Worm (Caenorhabditis elegans) whole organism, L4 larva: ENCODE results near the gene Y48A6C.4.
"Not testable (repeated sequence)": the region's sequence is repeated elsewhere in the genome, so short reads cannot be mapped to it uniquely, and the experiment has no call there.

Source experiments
- F10B5.3 ChIP-seq: sonication (generic microtip); optimal IDR thresholded peaks from 2 replicates; lab custom pipeline; 2016; ENCODE audit warnings: mild to moderate bottlenecking, missing genetic modification characterization, missing compliant biosample characterization
- F37D6.2 ChIP-seq: sonication (generic microtip); optimal IDR thresholded peaks from 2 replicates; lab custom pipeline; 2016; ENCODE audit warnings: mild to moderate bottlenecking, missing genetic modification characterization, missing compliant biosample characterization
- R02D3.7 ChIP-seq: fragments of 150-350 bp; sonication (generic microtip); optimal IDR thresholded peaks from 3 replicates; lab custom pipeline; 2014; ENCODE audit warnings: missing biosample characterization, missing genetic modification characterization
- Y48G9A.11 ChIP-seq: fragments of 200-800 bp; sonication (Bioruptor generic); IDR thresholded peaks from 2 replicates; pipeline ENCODE4 v1.3.6; 2022; ENCODE audit warnings: missing genetic modification reagents, missing genetic modification characterization, missing compliant biosample characterization
- Y5F2A.4 ChIP-seq: fragments of 200-800 bp; sonication (Bioruptor generic); optimal IDR thresholded peaks from 2 replicates; lab custom pipeline; 2018; ENCODE audit warnings: mild to moderate bottlenecking, missing genetic modification characterization, missing compliant biosample characterization
- Y75B8A.6 ChIP-seq: fragments of 200-800 bp; sonication (Bioruptor generic); IDR thresholded peaks from 2 replicates; pipeline ENCODE4 v1.3.6; 2022; ENCODE audit warnings: missing genetic modification reagents, missing genetic modification characterization, missing compliant biosample characterization
- aha-1 ChIP-seq: fragments of 150-350 bp; peaks from one replicate; lab custom pipeline; 2014; ENCODE audit warnings: missing biosample characterization, missing genetic modification characterization
- aly-2 ChIP-seq: sonication (generic microtip); optimal IDR thresholded peaks from 2 replicates; lab custom pipeline; 2018; ENCODE audit warnings: missing biosample characterization, missing genetic modification characterization
- ama-1 ChIP-seq: fragments of 150-350 bp; optimal IDR thresholded peaks from 2 replicates; lab custom pipeline; 2014; ENCODE audit warnings: inconsistent platforms, mixed read lengths
- arid-1 ChIP-seq: fragments of 200-800 bp; sonication (Bioruptor generic); conservative IDR thresholded peaks from 2 replicates; pipeline ENCODE4 v1.3.6; 2022; ENCODE audit warnings: missing genetic modification reagents, missing genetic modification characterization, missing compliant biosample characterization
- ceh-28 ChIP-seq: fragments of 150-350 bp; optimal IDR thresholded peaks from 2 replicates; lab custom pipeline; 2014; ENCODE audit warnings: missing biosample characterization, missing genetic modification reagents, missing genetic modification characterization
- ceh-44 ChIP-seq: fragments of 200-800 bp; sonication (Bioruptor generic); IDR thresholded peaks from 2 replicates; pipeline ENCODE4 v1.3.6; 2022; ENCODE audit warnings: missing genetic modification reagents, missing genetic modification characterization, missing compliant biosample characterization
- ceh-82 ChIP-seq: sonication (generic microtip); optimal IDR thresholded peaks from 2 replicates; lab custom pipeline; 2017; ENCODE audit warnings: missing biosample characterization, missing genetic modification characterization
- daf-16 ChIP-seq, 3 experiments: sonication (generic microtip); optimal IDR thresholded peaks; 2 replicates each; lab custom pipeline; 2016 to 2017; ENCODE audit warnings: missing genetic modification characterization in 3 of 3, missing genetic modification reagents in 3 of 3, mild to moderate bottlenecking in 2 of 3, missing compliant biosample characterization in 2 of 3, missing biosample characterization in 1 of 3, moderate library complexity in 1 of 3
- dve-1 ChIP-seq: sonication (generic microtip); optimal IDR thresholded peaks from 2 replicates; lab custom pipeline; 2017; ENCODE audit warnings: antibody characterized with exemption, mild to moderate bottlenecking, missing genetic modification characterization, missing compliant biosample characterization; ENCODE audit not compliant: insufficient read depth
- egl-27 ChIP-seq: sonication (generic microtip); optimal IDR thresholded peaks from 3 replicates; lab custom pipeline; 2017; ENCODE audit warnings: missing biosample characterization, missing genetic modification reagents, missing genetic modification characterization
- hmg-1.1 ChIP-seq: fragments of 200-800 bp; sonication (Bioruptor generic); IDR thresholded peaks from 2 replicates; pipeline ENCODE4 v1.3.6; 2022; ENCODE audit warnings: missing genetic modification reagents, missing genetic modification characterization, missing compliant biosample characterization
- lim-7 ChIP-seq: fragments of 200-800 bp; sonication (Bioruptor generic); IDR thresholded peaks from 2 replicates; pipeline ENCODE4 v1.3.6; 2022; ENCODE audit warnings: missing genetic modification characterization, missing compliant biosample characterization
- lin-13 ChIP-seq: fragments of 150-350 bp; optimal IDR thresholded peaks from 2 replicates; lab custom pipeline; 2014; ENCODE audit warnings: missing biosample characterization, missing genetic modification reagents, missing genetic modification characterization
- lin-29 ChIP-seq: fragments of 200-800 bp; sonication (Bioruptor generic); IDR thresholded peaks from 2 replicates; pipeline ENCODE4 v1.3.6; 2022; ENCODE audit warnings: missing genetic modification reagents, missing genetic modification characterization, missing compliant biosample characterization
- lin-38 ChIP-seq: fragments of 200-800 bp; sonication (Bioruptor generic); IDR thresholded peaks from 2 replicates; pipeline ENCODE4 v1.3.6; 2022; ENCODE audit warnings: missing genetic modification reagents, missing genetic modification characterization, missing compliant biosample characterization
- lin-39 ChIP-seq: fragments of 150-350 bp; optimal IDR thresholded peaks from 2 replicates; lab custom pipeline; 2014; ENCODE audit warnings: missing biosample characterization, missing genetic modification reagents, missing genetic modification characterization
- lsy-2 ChIP-seq, 2 experiments: fragments of 150-350 bp in 1 of 2; sonication (generic microtip) in 1 of 2; optimal IDR thresholded peaks; 2 replicates each; lab custom pipeline; 2014 to 2017; ENCODE audit warnings: missing biosample characterization in 2 of 2, missing genetic modification characterization in 2 of 2
- madf-5 ChIP-seq, 2 experiments: fragments of 200-800 bp; sonication (Bioruptor generic); IDR thresholded peaks; 2 replicates each; pipeline ENCODE4 v1.3.6; 2022; ENCODE audit warnings: missing compliant biosample characterization in 2 of 2, missing genetic modification characterization in 2 of 2
- madf-9 ChIP-seq: fragments of 200-800 bp; sonication (Bioruptor generic); conservative IDR thresholded peaks from 2 replicates; pipeline ENCODE4 v1.3.6; 2022; ENCODE audit warnings: missing genetic modification reagents, missing genetic modification characterization, missing compliant biosample characterization
- mdl-1 ChIP-seq, 2 experiments: fragments of 150-350 bp in 1 of 2; sonication (generic microtip) in 1 of 2; optimal IDR thresholded peaks; 2 replicates each; lab custom pipeline; 2014 to 2017; ENCODE audit warnings: missing biosample characterization in 2 of 2, missing genetic modification characterization in 2 of 2
- mep-1 ChIP-seq: fragments of 150-350 bp; sonication (generic microtip); optimal IDR thresholded peaks from 3 replicates; lab custom pipeline; 2014; ENCODE audit warnings: missing biosample characterization, missing genetic modification characterization
- mes-2 ChIP-seq: sonication (generic microtip); optimal IDR thresholded peaks from 2 replicates; lab custom pipeline; 2016; ENCODE audit warnings: missing genotype, mild to moderate bottlenecking, missing genetic modification characterization, missing compliant biosample characterization; ENCODE audit not compliant: poor library complexity, severe bottlenecking
- nhr-237 ChIP-seq: sonication (generic microtip); optimal IDR thresholded peaks from 2 replicates; lab custom pipeline; 2017; ENCODE audit warnings: missing biosample characterization, missing genetic modification characterization
- nhr-25 ChIP-seq: sonication (generic microtip); optimal IDR thresholded peaks from 2 replicates; lab custom pipeline; 2017; ENCODE audit warnings: missing genetic modification characterization, mild to moderate bottlenecking, missing compliant biosample characterization, antibody characterized with exemption, moderate library complexity, borderline replicate concordance; ENCODE audit not compliant: insufficient read depth
- nhr-28 ChIP-seq: fragments of 150-350 bp; optimal IDR thresholded peaks from 2 replicates; lab custom pipeline; 2014; ENCODE audit warnings: missing biosample characterization, missing genetic modification characterization
- nhr-6 ChIP-seq: fragments of 150-350 bp; optimal IDR thresholded peaks from 2 replicates; lab custom pipeline; 2014; ENCODE audit warnings: missing biosample characterization, missing genetic modification characterization
- pha-4 ChIP-seq, 2 experiments: fragments of 150-350 bp in 1 of 2; fragments of 200-800 bp in 1 of 2; sonication (Bioruptor generic) in 1 of 2; IDR thresholded peaks in 1 of 2; optimal IDR thresholded peaks in 1 of 2; 2 replicates each; pipeline versions ENCODE4 v1.3.6 to Lab custom; 2014 to 2022; ENCODE audit warnings: missing genetic modification characterization in 2 of 2, missing genetic modification reagents in 2 of 2, missing biosample characterization in 1 of 2, missing compliant biosample characterization in 1 of 2
- pqm-1 ChIP-seq: sonication (generic microtip); optimal IDR thresholded peaks from 2 replicates; lab custom pipeline; 2017; ENCODE audit warnings: missing biosample characterization, missing genetic modification characterization
- saeg-2 ChIP-seq: fragments of 200-800 bp; sonication (Bioruptor generic); IDR thresholded peaks from 2 replicates; pipeline ENCODE4 v1.3.6; 2022; ENCODE audit warnings: missing genetic modification reagents, missing genetic modification characterization, missing compliant biosample characterization
- set-16 ChIP-seq: fragments of 200-800 bp; sonication (Bioruptor generic); IDR thresholded peaks from 2 replicates; pipeline ENCODE4 v1.3.6; 2022; ENCODE audit warnings: missing genetic modification reagents, missing genetic modification characterization, missing compliant biosample characterization
- snpc-4 ChIP-seq: fragments of 150-350 bp; optimal IDR thresholded peaks from 2 replicates; lab custom pipeline; 2014; ENCODE audit warnings: missing biosample characterization, missing genetic modification characterization
- spr-1 ChIP-seq: sonication (generic microtip); optimal IDR thresholded peaks from 2 replicates; lab custom pipeline; 2016; ENCODE audit warnings: mild to moderate bottlenecking, missing genetic modification characterization, missing compliant biosample characterization
- tag-97 ChIP-seq: fragments of 200-800 bp; sonication (Bioruptor generic); IDR thresholded peaks from 2 replicates; pipeline ENCODE4 v1.3.6; 2022; ENCODE audit warnings: missing genetic modification characterization, missing compliant biosample characterization
- vab-7 ChIP-seq: fragments of 200-800 bp; sonication (Bioruptor generic); IDR thresholded peaks from 2 replicates; pipeline ENCODE4 v1.3.6; 2022; ENCODE audit warnings: missing genetic modification reagents, missing genetic modification characterization, missing compliant biosample characterization
- zfp-3 ChIP-seq: fragments of 200-800 bp; sonication (Bioruptor generic); conservative IDR thresholded peaks from 2 replicates; pipeline ENCODE4 v1.3.6; 2022; ENCODE audit warnings: missing genetic modification reagents, missing genetic modification characterization, missing compliant biosample characterization
- zip-2 ChIP-seq: fragments of 150-350 bp; optimal IDR thresholded peaks from 2 replicates; lab custom pipeline; 2014; ENCODE audit warnings: missing biosample characterization, missing genetic modification characterization

Gene Y48A6C.4

DNA sequence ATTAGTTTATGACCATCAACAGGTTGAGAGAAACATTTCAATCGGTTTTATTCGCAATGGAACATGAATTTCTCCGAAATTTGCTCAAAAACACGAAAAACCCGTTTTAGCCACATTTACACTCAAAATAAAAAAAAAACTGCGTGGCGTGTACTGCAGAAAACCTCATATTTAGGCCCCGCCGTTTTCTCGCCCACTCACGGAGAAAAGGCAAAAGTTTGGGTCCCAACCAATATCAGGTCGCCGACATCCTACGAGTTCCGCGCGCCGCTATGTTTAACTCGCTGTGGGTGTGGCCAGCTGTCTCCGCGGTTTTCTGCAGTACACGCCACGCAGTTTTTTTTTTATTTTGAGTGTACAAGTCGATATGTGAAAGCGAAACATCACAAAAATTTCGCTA lies 4.2 kb downstream of the Y48A6C.4 start:
- TF ChIP-seq pqm-1 = no peak
- TF ChIP-seq F37D6.2 = no peak
- TF ChIP-seq Y75B8A.6 (GFP tag; lab: Robert Waterston, UW) = no peak
- 0 out of 2 replicates have a peak, but pooled peaks have one; percentile 19 for TF ChIP-seq vab-7 (GFP tag; lab: Robert Waterston, UW)
- TF ChIP-seq set-16 (GFP tag; lab: Robert Waterston, UW) = 0 out of 2 replicates have a peak, but pooled peaks have one; percentile 15
- TF ChIP-seq spr-1 = no peak
- no peak for TF ChIP-seq snpc-4 (tag; lab: Kevin White, UChicago)
- TF ChIP-seq zfp-3 (GFP tag; lab: Robert Waterston, UW) = no peak
- no peak for TF ChIP-seq mep-1
- no peak for TF ChIP-seq nhr-25
- TF ChIP-seq lin-39 (tag; lab: Kevin White, UChicago) = no peak
- 0 out of 2 replicates have a peak, but pooled peaks have one; percentile 18 for TF ChIP-seq Y48G9A.11
- TF ChIP-seq arid-1 = no peak
- peak; percentile 49 for TF ChIP-seq lin-38 (GFP tag; lab: Robert Waterston, UW)
- TF ChIP-seq R02D3.7 = no peak

DNA sequence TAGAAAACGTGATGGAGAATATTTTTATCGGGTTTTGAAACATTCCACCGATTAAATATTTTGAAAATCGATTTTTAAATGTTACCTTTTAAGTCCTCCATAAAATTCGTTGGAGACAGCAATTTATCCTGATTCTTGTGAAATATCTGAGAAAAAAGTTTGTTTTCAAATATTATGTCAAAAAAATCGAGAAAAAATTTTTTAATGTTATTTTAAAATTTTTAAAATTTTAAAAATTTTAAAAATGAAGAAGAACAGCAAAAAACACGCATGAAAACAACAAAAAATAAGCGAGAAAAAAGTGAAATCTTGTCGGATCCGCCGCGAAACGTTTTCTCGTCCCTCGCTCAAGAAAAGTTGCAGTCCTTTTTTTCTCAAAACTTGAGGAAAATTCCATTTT lies 7.9 kb downstream of the Y48A6C.4 start, which contains the start of gene Y48A6C.8:
TSS of gene Y48A6C.8 (minus strand) at position 101 of the 400 bp plus-strand sequence.
- TF ChIP-seq ama-1 (lab: Kevin White, UChicago) (no peak), Y5F2A.4 (no peak), daf-16 (GFP tag; optimal IDR thresholded peaks at IDR 0.05; lab: Kevin White, UChicago) (no peak), daf-16 (tag; optimal IDR thresholded peaks at IDR 0.05; lab: Kevin White, UChicago) (no peak), lin-29 (GFP tag; lab: Robert Waterston, UW) (no peak), lin-13 (GFP tag; lab: Kevin White, UChicago) (no peak), aly-2 (tag; lab: Kevin White, UChicago) (no peak), nhr-25 (no peak), mes-2 (tag; lab: Kevin White, UChicago) (no peak), saeg-2 (no peak), egl-27 (no peak), tag-97 (GFP tag; lab: Robert Waterston, UW) (no peak), nhr-237 (tag; lab: Kevin White, UChicago) (no peak), lin-38 (GFP tag; lab: Robert Waterston, UW) (no peak)

DNA sequence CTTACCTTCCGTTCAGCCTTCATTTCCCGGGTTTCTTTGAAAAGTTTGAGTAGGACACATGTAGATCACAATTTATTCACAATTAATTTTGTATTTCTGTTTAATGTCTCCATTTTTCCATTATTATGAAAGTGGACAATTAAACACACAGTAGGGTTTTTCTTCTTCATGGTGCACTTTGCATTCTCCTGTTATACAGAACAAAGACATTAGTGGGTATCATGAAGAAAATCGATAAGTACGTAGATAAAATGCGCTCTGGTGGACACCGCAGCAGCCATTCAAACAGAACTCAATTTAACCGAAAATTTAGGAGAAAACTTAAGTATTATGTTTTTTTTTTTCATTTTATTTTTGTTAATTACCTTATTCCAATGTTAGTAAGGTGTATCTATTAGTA lies 9.8 kb downstream of the Y48A6C.4 start:
- TF ChIP-seq lim-7 = no peak
- TF ChIP-seq lin-39 (tag; lab: Kevin White, UChicago) = no peak
- no peak for TF ChIP-seq nhr-237 (tag; lab: Kevin White, UChicago)
- no peak for TF ChIP-seq madf-9 (GFP tag; lab: Robert Waterston, UW)
- peak; percentile 0 for TF ChIP-seq ceh-28 (tag; lab: Kevin White, UChicago)
- peak; percentile 61 for TF ChIP-seq aha-1

ce11 chrIII:11131475-11131874 lies 11.9 kb downstream of the Y48A6C.4 start, which contains the start of gene pha-1:
Gene pha-1, plus strand, starts transcription at chrIII:11131775.
- not testable (repeated sequence) for TF ChIP-seq F37D6.2; lin-38 (GFP tag; lab: Robert Waterston, UW); daf-16 (GFP tag; optimal IDR thresholded peaks at IDR 0.05; lab: Kevin White, UChicago); daf-16 (tag; optimal IDR thresholded peaks at IDR 0.05; lab: Kevin White, UChicago)
- TF ChIP-seq, all 104 proteins: peak for 0; not testable (repeated sequence) for 104

DNA sequence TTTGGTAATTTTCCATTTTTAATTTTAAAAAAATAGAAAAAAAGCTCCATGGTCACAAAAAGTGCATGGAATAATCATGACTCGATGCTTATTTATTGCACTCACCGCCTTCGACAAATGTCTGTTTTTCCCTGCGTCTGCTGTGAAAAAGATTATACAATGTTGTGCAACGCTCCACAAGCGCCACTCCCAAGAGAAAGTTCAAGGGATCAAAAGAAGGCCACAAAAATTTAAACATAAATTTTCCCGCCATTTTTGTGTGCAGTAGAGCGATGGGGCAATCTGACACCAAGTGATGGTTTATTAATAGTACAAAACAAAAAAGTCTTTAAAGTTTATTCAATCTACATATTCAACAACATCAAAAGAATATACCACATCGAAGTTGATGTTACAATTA lies 19.3 kb downstream of the Y48A6C.4 start, which contains the start of gene fbxa-128:
TSS of gene fbxa-128 (minus strand) at position 192 of the 400 bp plus-strand sequence.
- peak; percentile 30; the same call in 1 of the 2 replicates for TF ChIP-seq hmg-1.1 (GFP tag; lab: Robert Waterston, UW)
- TF ChIP-seq pha-4 (GFP tag; IDR thresholded peaks at IDR 0.05; lab: Robert Waterston, UW) = no peak
- TF ChIP-seq pha-4 (tag; optimal IDR thresholded peaks at IDR 0.05; lab: Kevin White, UChicago) = peak; percentile 19
- TF ChIP-seq mep-1 = peak; percentile 29
- no peak for TF ChIP-seq mdl-1 (tag; optimal IDR thresholded peaks at IDR 0.05; lab: Kevin White, UChicago)
- TF ChIP-seq zip-2 (tag; lab: Kevin White, UChicago) = peak; percentile 88
- no peak for TF ChIP-seq madf-5 (GFP tag; IDR thresholded peaks at IDR 0.05; lab: Robert Waterston, UW)
- TF ChIP-seq daf-16 (GFP tag; optimal IDR thresholded peaks at IDR 0.05; lab: Kevin White, UChicago) = no peak
- peak; percentile 50 for TF ChIP-seq daf-16 (tag; optimal IDR thresholded peaks at IDR 0.05; lab: Kevin White, UChicago)
- peak; percentile 7 for TF ChIP-seq pqm-1
- TF ChIP-seq ceh-82 (tag; lab: Kevin White, UChicago) = no peak
- peak; percentile 83 for TF ChIP-seq dve-1 (tag; lab: Kevin White, UChicago)
- TF ChIP-seq F10B5.3 (tag; lab: Kevin White, UChicago) = no peak
- peak in 1 of 2 experiments; percentile 77 for TF ChIP-seq lsy-2 (tag; optimal IDR thresholded peaks at IDR 0.05; lab: Kevin White, UChicago)
- TF ChIP-seq nhr-6 (tag; lab: Kevin White, UChicago) = peak; percentile 78
- TF ChIP-seq nhr-28 = peak; percentile 46
- no peak for TF ChIP-seq ceh-44 (GFP tag; lab: Robert Waterston, UW)
